Worm (Caenorhabditis elegans) whole organism, L4 larva: ENCODE data around the gene fipr-29.

Experiments
- F37D6.2 ChIP-seq: sonication (generic microtip); optimal IDR thresholded peaks from 2 replicates; lab custom pipeline; 2016; ENCODE audit warnings: mild to moderate bottlenecking, missing genetic modification characterization, missing compliant biosample characterization
- ZK546.5 ChIP-seq, 2 experiments: sonication (generic microtip); optimal IDR thresholded peaks; 2 replicates each; lab custom pipeline; 2017; ENCODE audit warnings: missing biosample characterization in 2 of 2, missing genetic modification characterization in 2 of 2
- aha-1 ChIP-seq: fragments of 150-350 bp; peaks from one replicate; lab custom pipeline; 2014; ENCODE audit warnings: missing biosample characterization, missing genetic modification characterization
- ceh-20 ChIP-seq: fragments of 200-800 bp; sonication (Bioruptor generic); IDR thresholded peaks from 2 replicates; pipeline ENCODE4 v1.3.6; 2022; ENCODE audit warnings: missing genetic modification reagents, missing genetic modification characterization, missing compliant biosample characterization
- ceh-28 ChIP-seq: fragments of 150-350 bp; optimal IDR thresholded peaks from 2 replicates; lab custom pipeline; 2014; ENCODE audit warnings: missing biosample characterization, missing genetic modification reagents, missing genetic modification characterization
- ceh-32 ChIP-seq: sonication (generic microtip); optimal IDR thresholded peaks from 2 replicates; lab custom pipeline; 2016; ENCODE audit warnings: mild to moderate bottlenecking, missing genetic modification characterization, missing compliant biosample characterization; ENCODE audit not compliant: poor library complexity
- ceh-82 ChIP-seq: sonication (generic microtip); optimal IDR thresholded peaks from 2 replicates; lab custom pipeline; 2017; ENCODE audit warnings: missing biosample characterization, missing genetic modification characterization
- daf-16 ChIP-seq, 3 experiments: sonication (generic microtip); optimal IDR thresholded peaks; 2 replicates each; lab custom pipeline; 2016 to 2017; ENCODE audit warnings: missing genetic modification characterization in 3 of 3, missing genetic modification reagents in 3 of 3, mild to moderate bottlenecking in 2 of 3, missing compliant biosample characterization in 2 of 3, missing biosample characterization in 1 of 3, moderate library complexity in 1 of 3
- daf-8 ChIP-seq: fragments of 200-800 bp; sonication (Bioruptor generic); IDR thresholded peaks from 2 replicates; pipeline ENCODE4 v1.3.6; 2022; ENCODE audit warnings: missing genetic modification characterization, missing compliant biosample characterization
- dmd-6 ChIP-seq: fragments of 200-800 bp; sonication (Bioruptor generic); IDR thresholded peaks from 2 replicates; pipeline ENCODE4 v1.3.6; 2022; ENCODE audit warnings: missing genetic modification reagents, missing genetic modification characterization, missing compliant biosample characterization
- dpl-1 ChIP-seq: fragments of 150-350 bp; optimal IDR thresholded peaks from 2 replicates; lab custom pipeline; 2014; ENCODE audit warnings: missing biosample characterization, missing genetic modification reagents, missing genetic modification characterization
- dve-1 ChIP-seq: sonication (generic microtip); optimal IDR thresholded peaks from 2 replicates; lab custom pipeline; 2017; ENCODE audit warnings: antibody characterized with exemption, mild to moderate bottlenecking, missing genetic modification characterization, missing compliant biosample characterization; ENCODE audit not compliant: insufficient read depth
- hif-1 ChIP-seq, 2 experiments: sonication (generic microtip); optimal IDR thresholded peaks; 2 replicates each; lab custom pipeline; 2016 to 2017; ENCODE audit warnings: missing compliant biosample characterization in 2 of 2, missing genetic modification characterization in 2 of 2, missing genetic modification reagents in 2 of 2, missing genotype in 2 of 2, mild to moderate bottlenecking in 1 of 2
- hlh-11 ChIP-seq: fragments of 200-800 bp; sonication (Bioruptor generic); optimal IDR thresholded peaks from 2 replicates; lab custom pipeline; 2018; ENCODE audit warnings: mild to moderate bottlenecking, missing genetic modification characterization, missing compliant biosample characterization
- hlh-30 ChIP-seq: sonication (generic microtip); optimal IDR thresholded peaks from 2 replicates; lab custom pipeline; 2017; ENCODE audit warnings: antibody characterized with exemption, mild to moderate bottlenecking, missing genetic modification characterization, missing compliant biosample characterization; ENCODE audit not compliant: insufficient read depth
- hmg-1.1 ChIP-seq: fragments of 200-800 bp; sonication (Bioruptor generic); IDR thresholded peaks from 2 replicates; pipeline ENCODE4 v1.3.6; 2022; ENCODE audit warnings: missing genetic modification reagents, missing genetic modification characterization, missing compliant biosample characterization
- lin-13 ChIP-seq: fragments of 150-350 bp; optimal IDR thresholded peaks from 2 replicates; lab custom pipeline; 2014; ENCODE audit warnings: missing biosample characterization, missing genetic modification reagents, missing genetic modification characterization
- lin-29 ChIP-seq: fragments of 200-800 bp; sonication (Bioruptor generic); IDR thresholded peaks from 2 replicates; pipeline ENCODE4 v1.3.6; 2022; ENCODE audit warnings: missing genetic modification reagents, missing genetic modification characterization, missing compliant biosample characterization
- lsy-2 ChIP-seq, 2 experiments: fragments of 150-350 bp in 1 of 2; sonication (generic microtip) in 1 of 2; optimal IDR thresholded peaks; 2 replicates each; lab custom pipeline; 2014 to 2017; ENCODE audit warnings: missing biosample characterization in 2 of 2, missing genetic modification characterization in 2 of 2
- mdl-1 ChIP-seq, 2 experiments: fragments of 150-350 bp in 1 of 2; sonication (generic microtip) in 1 of 2; optimal IDR thresholded peaks; 2 replicates each; lab custom pipeline; 2014 to 2017; ENCODE audit warnings: missing biosample characterization in 2 of 2, missing genetic modification characterization in 2 of 2
- mep-1 ChIP-seq: fragments of 150-350 bp; sonication (generic microtip); optimal IDR thresholded peaks from 3 replicates; lab custom pipeline; 2014; ENCODE audit warnings: missing biosample characterization, missing genetic modification characterization
- mes-2 ChIP-seq: sonication (generic microtip); optimal IDR thresholded peaks from 2 replicates; lab custom pipeline; 2016; ENCODE audit warnings: missing genotype, mild to moderate bottlenecking, missing genetic modification characterization, missing compliant biosample characterization; ENCODE audit not compliant: poor library complexity, severe bottlenecking
- mxl-3 ChIP-seq: fragments of 200-800 bp; sonication (Bioruptor generic); optimal IDR thresholded peaks from 2 replicates; lab custom pipeline; 2018; ENCODE audit warnings: mild to moderate bottlenecking, missing genetic modification characterization, missing compliant biosample characterization
- nhr-11 ChIP-seq: fragments of 150-350 bp; optimal IDR thresholded peaks from 2 replicates; lab custom pipeline; 2014; ENCODE audit warnings: missing biosample characterization, missing genetic modification characterization
- nhr-28 ChIP-seq: fragments of 150-350 bp; optimal IDR thresholded peaks from 2 replicates; lab custom pipeline; 2014; ENCODE audit warnings: missing biosample characterization, missing genetic modification characterization
- nhr-48 ChIP-seq: sonication (generic microtip); optimal IDR thresholded peaks from 2 replicates; lab custom pipeline; 2016; ENCODE audit warnings: mild to moderate bottlenecking, missing genetic modification characterization, missing compliant biosample characterization
- php-3 ChIP-seq: fragments of 200-800 bp; sonication (Bioruptor generic); IDR thresholded peaks from 2 replicates; pipeline ENCODE4 v1.3.6; 2022; ENCODE audit warnings: missing genetic modification reagents, missing genetic modification characterization, missing compliant biosample characterization
- rbr-2 ChIP-seq: sonication (generic microtip); optimal IDR thresholded peaks from 2 replicates; lab custom pipeline; 2016; ENCODE audit warnings: missing genotype, missing genetic modification characterization, missing compliant biosample characterization
- snpc-1.2 ChIP-seq: fragments of 200-800 bp; sonication (Bioruptor generic); IDR thresholded peaks from 2 replicates; pipeline ENCODE4 v1.3.6; 2022; ENCODE audit warnings: missing genetic modification reagents, missing genetic modification characterization, missing compliant biosample characterization
- snpc-4 ChIP-seq: fragments of 150-350 bp; optimal IDR thresholded peaks from 2 replicates; lab custom pipeline; 2014; ENCODE audit warnings: missing biosample characterization, missing genetic modification characterization
- tag-97 ChIP-seq: fragments of 200-800 bp; sonication (Bioruptor generic); IDR thresholded peaks from 2 replicates; pipeline ENCODE4 v1.3.6; 2022; ENCODE audit warnings: missing genetic modification characterization, missing compliant biosample characterization
- tra-1 ChIP-seq: fragments of 200-800 bp; sonication (Bioruptor generic); IDR thresholded peaks from 2 replicates; pipeline ENCODE4 v1.3.6; 2022; ENCODE audit warnings: missing genetic modification reagents, missing genetic modification characterization, missing compliant biosample characterization
- unc-62 ChIP-seq, 3 experiments: fragments of 150-350 bp in 1 of 3; sonication (generic microtip); optimal IDR thresholded peaks in 2 of 3; peaks in 1 of 3; 1 replicate in 1 of 3; 2 replicates in 2 of 3; lab custom pipeline; 2014 to 2017; ENCODE audit warnings: missing biosample characterization in 3 of 3, missing genetic modification characterization in 3 of 3, missing genetic modification reagents in 3 of 3, missing genotype in 1 of 3
- zfp-3 ChIP-seq: fragments of 200-800 bp; sonication (Bioruptor generic); conservative IDR thresholded peaks from 2 replicates; pipeline ENCODE4 v1.3.6; 2022; ENCODE audit warnings: missing genetic modification reagents, missing genetic modification characterization, missing compliant biosample characterization
- zip-2 ChIP-seq: fragments of 150-350 bp; optimal IDR thresholded peaks from 2 replicates; lab custom pipeline; 2014; ENCODE audit warnings: missing biosample characterization, missing genetic modification characterization

Gene fipr-29

DNA sequence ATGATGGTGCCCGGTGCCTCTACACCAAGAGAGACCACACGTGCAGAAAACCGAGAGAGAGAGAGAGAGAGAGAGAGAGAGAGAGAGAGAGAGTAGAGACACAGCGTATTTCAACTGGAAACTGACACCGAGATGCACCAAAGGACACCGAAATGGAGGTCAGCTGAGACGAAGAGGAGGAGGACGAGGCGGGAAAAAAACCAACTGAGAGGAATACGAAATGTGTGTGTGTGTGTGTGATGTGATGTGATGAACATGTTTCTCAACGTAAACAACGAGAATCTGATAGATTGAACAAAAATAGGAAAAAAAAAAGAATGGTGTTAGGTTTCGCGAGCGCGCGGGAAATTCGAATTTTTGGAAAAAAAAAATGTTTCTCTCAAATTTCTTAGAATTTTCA, 22.8 kb downstream of the fipr-29 start (continued):
- TF ChIP-seq hlh-30 (tag; lab: Kevin White, UChicago) = peak; percentile 95
- no peak for TF ChIP-seq tag-97 (GFP tag; lab: Robert Waterston, UW)
- TF ChIP-seq dve-1 (tag; lab: Kevin White, UChicago) = peak; percentile 45

DNA sequence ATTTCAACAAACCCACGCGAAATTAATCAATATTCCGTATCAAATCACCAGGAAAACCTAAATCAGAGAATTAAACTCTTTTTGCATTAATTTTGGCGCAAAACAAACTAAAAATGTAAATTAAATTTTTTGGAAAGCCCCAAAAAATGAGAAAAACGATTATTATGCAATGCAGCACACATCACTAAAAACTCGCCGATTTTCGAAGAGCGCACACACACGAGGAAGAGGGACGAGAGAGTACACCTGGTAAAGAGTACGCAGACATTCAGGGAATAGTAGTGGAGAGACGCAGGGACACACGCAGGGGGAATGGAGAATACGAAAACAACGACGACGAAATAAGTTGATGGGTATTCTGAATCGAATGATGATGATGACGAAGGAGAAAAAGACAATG, 24.2 kb downstream of the fipr-29 start:
- TF ChIP-seq hif-1 (tag; optimal IDR thresholded peaks at IDR 0.05; lab: Kevin White, UChicago) (peak in 1 of 2 experiments; percentile 40), mes-2 (tag; lab: Kevin White, UChicago) (peak; percentile 23), hmg-1.1 (peak; percentile 59; the same call in 1 of the 2 replicates), unc-62 (GFP tag; optimal IDR thresholded peaks at IDR 0.05 in 1 of 2; lab: Kevin White, UChicago) (peak in 1 of 2 experiments; percentile 93), unc-62 (tag; optimal IDR thresholded peaks at IDR 0.05; lab: Kevin White, UChicago) (no peak), hlh-30 (tag; lab: Kevin White, UChicago) (peak; percentile 90), snpc-1.2 (GFP tag; lab: Robert Waterston, UW) (no peak), mdl-1 (tag; optimal IDR thresholded peaks at IDR 0.05; lab: Kevin White, UChicago) (peak; percentile 89 to 96), ceh-32 (no peak), dmd-6 (GFP tag; lab: Robert Waterston, UW) (peak; percentile 47), dve-1 (tag; lab: Kevin White, UChicago) (peak; percentile 63), mep-1 (tag; lab: Kevin White, UChicago) (peak; percentile 78), snpc-4 (tag; lab: Kevin White, UChicago) (no peak), nhr-28 (peak; percentile 45), nhr-11 (tag; lab: Kevin White, UChicago) (peak; percentile 39), daf-16 (GFP tag; optimal IDR thresholded peaks at IDR 0.05; lab: Kevin White, UChicago) (no peak), daf-16 (tag; optimal IDR thresholded peaks at IDR 0.05; lab: Kevin White, UChicago) (peak; percentile 30), ceh-20 (GFP tag; lab: Robert Waterston, UW) (no peak), nhr-48 (tag; lab: Kevin White, UChicago) (peak; percentile 13), F37D6.2 (no peak), mxl-3 (GFP tag; lab: Kevin White, UChicago) (peak; percentile 57), hlh-11 (tag; lab: Kevin White, UChicago) (peak; percentile 76), zfp-3 (GFP tag; lab: Robert Waterston, UW) (no peak), lin-13 (GFP tag; lab: Kevin White, UChicago) (no peak), dpl-1 (GFP tag; lab: Kevin White, UChicago) (peak; percentile 19), rbr-2 (tag; lab: Kevin White, UChicago) (peak; percentile 50), ceh-28 (tag; lab: Kevin White, UChicago) (no peak), lsy-2 (tag; optimal IDR thresholded peaks at IDR 0.05; lab: Kevin White, UChicago) (peak in 1 of 2 experiments; percentile 60), ceh-82 (tag; lab: Kevin White, UChicago) (no peak), aha-1 (tag; lab: Kevin White, UChicago) (peak; percentile 89), lin-29 (GFP tag; lab: Robert Waterston, UW) (no peak)

DNA sequence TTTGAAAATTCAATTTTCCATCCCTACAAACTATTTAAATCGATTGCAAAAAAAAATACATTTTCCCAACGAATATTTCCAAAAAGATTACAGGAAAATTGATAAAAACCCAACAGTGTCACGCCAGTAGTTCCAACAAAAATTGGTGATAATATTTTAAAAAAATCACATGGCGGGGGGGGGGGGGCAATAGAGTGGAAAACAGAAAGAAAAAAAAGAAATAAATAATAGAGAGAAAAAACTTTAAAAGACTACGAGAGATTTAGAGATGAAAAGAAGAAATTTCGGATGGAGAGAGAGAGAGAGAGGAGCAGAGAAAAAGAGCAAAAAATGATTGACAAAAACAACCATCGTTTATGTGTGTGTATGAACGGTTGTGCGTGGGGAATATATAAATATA, 25.7 kb downstream of the fipr-29 start:
- TF ChIP-seq hlh-30 (tag; lab: Kevin White, UChicago) = peak; percentile 63
- peak; percentile 35; the same call in 1 of the 2 replicates for TF ChIP-seq dmd-6 (GFP tag; lab: Robert Waterston, UW)
- no peak for TF ChIP-seq php-3 (GFP tag; lab: Robert Waterston, UW)
- TF ChIP-seq mes-2 (tag; lab: Kevin White, UChicago) = peak; percentile 22
- TF ChIP-seq daf-16 (GFP tag; optimal IDR thresholded peaks at IDR 0.05; lab: Kevin White, UChicago) = no peak
- peak; percentile 51 for TF ChIP-seq daf-16 (tag; optimal IDR thresholded peaks at IDR 0.05; lab: Kevin White, UChicago)
- TF ChIP-seq zip-2 (tag; lab: Kevin White, UChicago) = no peak
- peak; percentile 48 for TF ChIP-seq hlh-11 (tag; lab: Kevin White, UChicago)
- peak in 1 of 2 experiments; percentile 19 for TF ChIP-seq lsy-2 (tag; optimal IDR thresholded peaks at IDR 0.05; lab: Kevin White, UChicago)
- TF ChIP-seq nhr-28 = peak; percentile 26
- no peak for TF ChIP-seq ZK546.5 (tag; optimal IDR thresholded peaks at IDR 0.05; lab: Kevin White, UChicago)
- no peak for TF ChIP-seq daf-8 (GFP tag; lab: Robert Waterston, UW)
- no peak for TF ChIP-seq tra-1 (GFP tag; lab: Robert Waterston, UW)
- peak; percentile 22 for TF ChIP-seq dve-1 (tag; lab: Kevin White, UChicago)
